Worm (Caenorhabditis elegans) whole organism, young adult: ENCODE measurements around the gene srg-36.

Experiments used
- bed-2 ChIP-seq: fragments of 200-800 bp; sonication (Bioruptor generic); IDR thresholded peaks from 2 replicates; pipeline ENCODE4 v1.3.6; 2022; ENCODE audit warnings: missing genetic modification reagents, missing genetic modification characterization, missing compliant biosample characterization
- ceh-27 ChIP-seq: fragments of 200-800 bp; sonication (Bioruptor generic); optimal IDR thresholded peaks from 2 replicates; lab custom pipeline; 2018; ENCODE audit warnings: mild to moderate bottlenecking, missing genetic modification characterization, moderate library complexity, missing compliant biosample characterization
- egl-44 ChIP-seq: fragments of 200-800 bp; sonication (Bioruptor generic); IDR thresholded peaks from 2 replicates; pipeline ENCODE4 v1.3.6; 2022; ENCODE audit warnings: missing genetic modification reagents, missing genetic modification characterization, missing compliant biosample characterization
- lin-35 ChIP-seq, 3 experiments: fragments of 150-350 bp in 2 of 3; sonication (generic microtip) in 1 of 3; optimal IDR thresholded peaks; 2 replicates each; lab custom pipeline; 2014 to 2018; ENCODE audit warnings: missing biosample characterization in 3 of 3, missing genetic modification characterization in 3 of 3, missing genetic modification reagents in 3 of 3
- madf-8 ChIP-seq: fragments of 200-800 bp; sonication (Bioruptor generic); conservative IDR thresholded peaks from 2 replicates; pipeline ENCODE4 v1.3.6; 2022; ENCODE audit warnings: missing genetic modification reagents, missing genetic modification characterization, missing compliant biosample characterization
- snpc-3.4 ChIP-seq: sonication (generic microtip); optimal IDR thresholded peaks from 2 replicates; lab custom pipeline; 2017; ENCODE audit warnings: missing genetic modification characterization, mild to moderate bottlenecking, missing compliant biosample characterization, antibody characterized with exemption, moderate library complexity, missing genotype, missing genetic modification reagents
- tbx-9 ChIP-seq: sonication (generic microtip); optimal IDR thresholded peaks from 2 replicates; lab custom pipeline; 2016; ENCODE audit warnings: borderline replicate concordance, missing genetic modification characterization, inconsistent platforms, missing compliant biosample characterization
- unc-62 ChIP-seq: fragments of 150-350 bp; optimal IDR thresholded peaks from 2 replicates; lab custom pipeline; 2014; ENCODE audit warnings: missing biosample characterization, missing genetic modification reagents, missing genetic modification characterization

- TF ChIP-seq snpc-3.4 (tag; lab: Kevin White, UChicago) (no peak), madf-8 (GFP tag; lab: Robert Waterston, UW) (no peak), ceh-27 (GFP tag; lab: Kevin White, UChicago) (no peak), egl-44 (GFP tag; lab: Robert Waterston, UW) (no peak), unc-62 (GFP tag; lab: Kevin White, UChicago) (no peak), bed-2 (GFP tag; lab: Robert Waterston, UW) (no peak), tbx-9 (tag; lab: Kevin White, UChicago) (no peak), lin-35 (GFP tag; optimal IDR thresholded peaks at IDR 0.05; lab: Kevin White, UChicago) (no peak)
Observed at ce11 chrX:14180151-14180550, 54.1 kb downstream of the srg-36 start, which contains the start of gene C37E2.3.
